Fruit fly (Drosophila melanogaster) whole organism: ENCODE data around the gene CG32971.

Source experiments
- CG8478 ChIP-seq: fragments of >200 bp; optimal IDR thresholded peaks from 2 replicates; lab custom pipeline; 2018; ENCODE audit warnings: inconsistent platforms
- Dll ChIP-seq: fragments of >200 bp; optimal IDR thresholded peaks from 2 replicates; lab custom pipeline; 2017
- EcR ChIP-seq, 2 experiments: fragments of >200 bp; optimal IDR thresholded peaks; 2 replicates each; lab custom pipeline; 2017; ENCODE audit warnings: missing biosample characterization in 2 of 2, missing genetic modification characterization in 2 of 2, missing genetic modification reagents in 2 of 2
- usp ChIP-seq: fragments of >200 bp; optimal IDR thresholded peaks from 2 replicates; lab custom pipeline; 2017; ENCODE audit warnings: missing biosample characterization, missing genetic modification characterization, mixed read lengths

DNA sequence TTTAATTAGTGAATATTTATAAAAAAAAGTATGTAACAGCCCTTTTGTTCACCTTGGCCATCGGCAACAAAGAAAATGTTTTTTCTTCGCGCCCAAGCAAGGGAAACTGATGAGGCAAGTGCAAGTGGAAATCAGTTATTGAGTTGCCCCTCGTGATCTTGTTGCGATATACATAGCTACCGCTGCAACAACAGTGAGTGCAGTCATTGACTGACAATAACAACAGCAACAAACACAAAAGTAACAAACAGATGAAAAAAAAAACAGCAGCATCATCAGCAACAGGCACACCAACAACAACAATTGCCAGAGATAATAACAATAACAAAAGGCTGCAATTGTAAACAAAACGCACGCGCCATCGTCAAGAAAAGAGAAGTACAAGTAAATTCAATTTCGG, 29.6 kb upstream of the CG32971 start:
- TF ChIP-seq usp (GFP tag; lab: Kevin White, UChicago) (no peak), Dll (lab: Kevin White, UChicago) (no peak), CG8478 (no peak), EcR (GFP tag; optimal IDR thresholded peaks at IDR 0.05; lab: Kevin White, UChicago) (no peak)
